Fruit fly (Drosophila melanogaster) whole organism, embryonic: ENCODE results near the gene Shawn.

Experiments
- Asciz ChIP-seq: fragments of 200-800 bp; sonication (Bioruptor generic); optimal IDR thresholded peaks from 2 replicates; lab custom pipeline; 2017; ENCODE audit warnings: missing biosample characterization, mild to moderate bottlenecking, missing genetic modification characterization, missing genetic modification reagents
- CG11093 ChIP-seq: fragments of 200-800 bp; sonication (Bioruptor generic); IDR thresholded peaks from 3 replicates; pipeline ENCODE4 v1.3.6; 2022; ENCODE audit warnings: missing biosample characterization, missing genetic modification characterization
- CG11398 ChIP-seq: fragments of 200-800 bp; sonication (Bioruptor generic); optimal IDR thresholded peaks from 2 replicates; lab custom pipeline; 2016; ENCODE audit warnings: missing biosample characterization, missing genetic modification characterization
- CG11560 ChIP-seq: fragments of 200-800 bp; sonication (Bioruptor generic); IDR thresholded peaks from 3 replicates; pipeline ENCODE4 v1.3.6; 2022; ENCODE audit warnings: missing biosample characterization, missing genetic modification characterization
- CG12071 ChIP-seq: fragments of 200-800 bp; sonication (Bioruptor generic); optimal IDR thresholded peaks from 3 replicates; lab custom pipeline; 2018; ENCODE audit warnings: missing biosample characterization, mild to moderate bottlenecking, missing genetic modification characterization
- CG12236 ChIP-seq: fragments of 200-800 bp; sonication (Bioruptor generic); optimal IDR thresholded peaks from 2 replicates; lab custom pipeline; 2016; ENCODE audit warnings: missing biosample characterization, missing genetic modification characterization
- CG12391 ChIP-seq: fragments of 200-800 bp; sonication (Bioruptor generic); optimal IDR thresholded peaks from 3 replicates; lab custom pipeline; 2018; ENCODE audit warnings: missing biosample characterization, mild to moderate bottlenecking, missing genetic modification characterization, moderate library complexity
- CG12769 ChIP-seq: fragments of 200-800 bp; sonication (Bioruptor generic); optimal IDR thresholded peaks from 2 replicates; lab custom pipeline; 2019; ENCODE audit warnings: missing biosample characterization, mild to moderate bottlenecking, missing genetic modification characterization, moderate library complexity
- CG15011 ChIP-seq: fragments of 200-800 bp; sonication (Bioruptor generic); optimal IDR thresholded peaks from 3 replicates; lab custom pipeline; 2018; ENCODE audit warnings: missing biosample characterization, mild to moderate bottlenecking, missing genetic modification characterization
- CG16779 ChIP-seq: fragments of 200-800 bp; sonication (Bioruptor generic); IDR thresholded peaks from 2 replicates; pipeline ENCODE4 v1.3.6; 2022; ENCODE audit warnings: missing biosample characterization, missing genetic modification characterization
- CG17361 ChIP-seq: fragments of 200-800 bp; sonication (Bioruptor generic); IDR thresholded peaks from 3 replicates; pipeline ENCODE4 v1.3.6; 2022; ENCODE audit warnings: missing biosample characterization, missing genetic modification characterization
- CG1792 ChIP-seq: fragments of 200-800 bp; sonication (Bioruptor generic); optimal IDR thresholded peaks from 2 replicates; lab custom pipeline; 2016; ENCODE audit warnings: missing biosample characterization, missing genetic modification characterization
- CG18262 ChIP-seq: fragments of 200-800 bp; optimal IDR thresholded peaks from 3 replicates; lab custom pipeline; 2019; ENCODE audit warnings: missing biosample characterization, mild to moderate bottlenecking, missing genetic modification characterization, moderate library complexity
- CG1832 ChIP-seq: fragments of 200-800 bp; sonication (Bioruptor generic); optimal IDR thresholded peaks from 2 replicates; lab custom pipeline; 2017; ENCODE audit warnings: missing biosample characterization, mild to moderate bottlenecking, missing genetic modification characterization, inconsistent platforms
- CG2116 ChIP-seq: fragments of 200-800 bp; sonication (Bioruptor generic); optimal IDR thresholded peaks from 3 replicates; lab custom pipeline; 2018; ENCODE audit warnings: missing biosample characterization, mild to moderate bottlenecking, missing genetic modification characterization
- CG2199 ChIP-seq: fragments of 200-800 bp; sonication (Bioruptor generic); IDR thresholded peaks from 3 replicates; pipeline ENCODE4 v1.3.6; 2022; ENCODE audit warnings: missing biosample characterization, missing genetic modification characterization
- CG30431 ChIP-seq: fragments of 200-800 bp; sonication (Bioruptor generic); optimal IDR thresholded peaks from 2 replicates; lab custom pipeline; 2017; ENCODE audit warnings: missing biosample characterization, missing genetic modification characterization
- CG4730 ChIP-seq: fragments of 200-800 bp; sonication (Bioruptor generic); IDR thresholded peaks from 2 replicates; pipeline ENCODE4 v1.3.6; 2022; ENCODE audit warnings: missing biosample characterization, missing genetic modification characterization
- CG6175 ChIP-seq: fragments of 200-800 bp; sonication (Bioruptor generic); IDR thresholded peaks from 3 replicates; pipeline ENCODE4 v1.3.6; 2022; ENCODE audit warnings: missing biosample characterization, missing genetic modification characterization
- CG7357 ChIP-seq: fragments of 200-800 bp; sonication (Bioruptor generic); IDR thresholded peaks from 3 replicates; pipeline ENCODE4 v1.3.6; 2022; ENCODE audit warnings: missing biosample characterization, missing genetic modification characterization
- CG8388 ChIP-seq: fragments of 200-800 bp; sonication (Bioruptor generic); optimal IDR thresholded peaks from 2 replicates; lab custom pipeline; 2019; ENCODE audit warnings: missing biosample characterization, mild to moderate bottlenecking, missing genetic modification characterization, moderate library complexity
- CG8478 ChIP-seq: fragments of >200 bp; optimal IDR thresholded peaks from 2 replicates; lab custom pipeline; 2018
- CG8765 ChIP-seq: fragments of 200-800 bp; sonication (Bioruptor generic); IDR thresholded peaks from 2 replicates; pipeline ENCODE4 v1.3.6; 2022; ENCODE audit warnings: missing biosample characterization, missing genetic modification characterization
- CkIIα-i1 ChIP-seq: fragments of 200-800 bp; sonication (Bioruptor generic); IDR thresholded peaks from 2 replicates; pipeline ENCODE4 v1.3.6; 2022; ENCODE audit warnings: missing biosample characterization, missing genetic modification characterization
- Eip74EF ChIP-seq, 2 experiments: fragments of 200-800 bp in 1 of 2; fragments of >200 bp in 1 of 2; sonication (Bioruptor generic) in 1 of 2; optimal IDR thresholded peaks; 2 replicates each; lab custom pipeline; 2017 to 2019; ENCODE audit warnings: missing biosample characterization in 2 of 2, missing genetic modification characterization in 2 of 2, mild to moderate bottlenecking in 1 of 2, moderate library complexity in 1 of 2
- Hey ChIP-seq: fragments of 200-800 bp; sonication (Bioruptor generic); optimal IDR thresholded peaks from 3 replicates; lab custom pipeline; 2018; ENCODE audit warnings: missing biosample characterization, mild to moderate bottlenecking, missing genetic modification characterization
- Hr51 ChIP-seq, 2 experiments: fragments of 200-800 bp; sonication (Bioruptor generic); optimal IDR thresholded peaks; 2 replicates in 1 of 2; 3 replicates in 1 of 2; lab custom pipeline; 2016 to 2018; ENCODE audit warnings: missing biosample characterization in 2 of 2, missing genetic modification characterization in 2 of 2, mild to moderate bottlenecking in 1 of 2, moderate library complexity in 1 of 2
- NK7.1 ChIP-seq: fragments of 200-800 bp; sonication (Bioruptor generic); optimal IDR thresholded peaks from 3 replicates; lab custom pipeline; 2016; ENCODE audit warnings: missing biosample characterization, missing genetic modification characterization
- Nf-YB ChIP-seq: fragments of 200-800 bp; sonication (Bioruptor generic); optimal IDR thresholded peaks from 3 replicates; lab custom pipeline; 2019; ENCODE audit warnings: missing biosample characterization, mild to moderate bottlenecking, missing genetic modification characterization, moderate library complexity
- Rx ChIP-seq: fragments of 200-800 bp; sonication (Bioruptor generic); IDR thresholded peaks from 2 replicates; pipeline ENCODE4 v1.3.6; 2022; ENCODE audit warnings: missing biosample characterization, missing genetic modification characterization
- Scr ChIP-seq: fragments of 200-800 bp; sonication (Bioruptor generic); IDR thresholded peaks from 2 replicates; pipeline ENCODE4 v1.3.6; 2022; ENCODE audit warnings: missing biosample characterization, missing genetic modification characterization; ENCODE audit not compliant: partially characterized antibody
- Stat92E ChIP-seq, 3 experiments: fragments of >200 bp in 2 of 3; fragments of 200-800 bp in 1 of 3; sonication (Bioruptor generic) in 1 of 3; optimal IDR thresholded peaks; 2 replicates each; lab custom pipeline; 2017 to 2019; ENCODE audit warnings: missing biosample characterization in 3 of 3, missing genetic modification characterization in 3 of 3, mild to moderate bottlenecking in 1 of 3, moderate library complexity in 1 of 3
- YL-1 ChIP-seq: fragments of 200-800 bp; sonication (Bioruptor generic); optimal IDR thresholded peaks from 3 replicates; lab custom pipeline; 2017; ENCODE audit warnings: missing biosample characterization, mild to moderate bottlenecking, missing genetic modification characterization
- abd-A ChIP-seq: fragments of 200-800 bp; sonication (Bioruptor generic); optimal IDR thresholded peaks from 3 replicates; lab custom pipeline; 2019; ENCODE audit warnings: missing biosample characterization, mild to moderate bottlenecking, missing genetic modification characterization, moderate library complexity
- az2 ChIP-seq: fragments of 200-800 bp; sonication (Bioruptor generic); optimal IDR thresholded peaks from 3 replicates; lab custom pipeline; 2016; ENCODE audit warnings: missing biosample characterization, missing genetic modification characterization
- cg ChIP-seq: fragments of 200-800 bp; sonication (Bioruptor generic); optimal IDR thresholded peaks from 3 replicates; lab custom pipeline; 2019; ENCODE audit warnings: missing biosample characterization, mild to moderate bottlenecking, missing genetic modification characterization, moderate library complexity
- dpn ChIP-seq, 2 experiments: fragments of 200-800 bp; sonication (Bioruptor generic); optimal IDR thresholded peaks; 3 replicates each; lab custom pipeline; 2016; ENCODE audit warnings: missing biosample characterization in 2 of 2, missing genetic modification characterization in 2 of 2
- eve ChIP-seq, 2 experiments: fragments of >200 bp; optimal IDR thresholded peaks; 2 replicates each; lab custom pipeline; 2017; ENCODE audit warnings: missing biosample characterization in 2 of 2, missing genetic modification characterization in 2 of 2
- hb ChIP-seq: fragments of 200-800 bp; sonication (Bioruptor generic); IDR thresholded peaks from 3 replicates; pipeline ENCODE4 v1.3.6; 2022; ENCODE audit warnings: missing biosample characterization, missing genetic modification characterization; ENCODE audit not compliant: partially characterized antibody
- phol ChIP-seq: fragments of 200-800 bp; sonication (Bioruptor generic); optimal IDR thresholded peaks from 3 replicates; lab custom pipeline; 2018; ENCODE audit warnings: missing biosample characterization, mild to moderate bottlenecking, missing genetic modification characterization, moderate library complexity
- pum ChIP-seq: fragments of 200-800 bp; sonication (Bioruptor generic); optimal IDR thresholded peaks from 2 replicates; lab custom pipeline; 2016; ENCODE audit warnings: missing biosample characterization, missing genetic modification characterization
- sim ChIP-seq: fragments of 200-800 bp; sonication (Bioruptor generic); IDR thresholded peaks from 2 replicates; pipeline ENCODE4 v1.3.6; 2022; ENCODE audit warnings: missing biosample characterization, missing genetic modification characterization
- sna ChIP-seq: fragments of 200-800 bp; sonication (Bioruptor generic); IDR thresholded peaks from 2 replicates; pipeline ENCODE4 v1.3.6; 2022; ENCODE audit warnings: missing biosample characterization, missing genetic modification characterization; ENCODE audit not compliant: partially characterized antibody
- trem ChIP-seq: fragments of 200-800 bp; optimal IDR thresholded peaks from 3 replicates; lab custom pipeline; 2019; ENCODE audit warnings: missing biosample characterization, mild to moderate bottlenecking, missing genetic modification characterization, moderate library complexity
- vfl ChIP-seq: fragments of 200-800 bp; sonication (Bioruptor generic); optimal IDR thresholded peaks from 2 replicates; lab custom pipeline; 2016; ENCODE audit warnings: missing biosample characterization, missing genetic modification characterization
- vvl ChIP-seq: fragments of 200-800 bp; sonication (Bioruptor generic); IDR thresholded peaks from 2 replicates; pipeline ENCODE4 v1.3.6; 2022; ENCODE audit warnings: missing biosample characterization, missing genetic modification characterization
- wdn ChIP-seq: fragments of 200-800 bp; sonication (Bioruptor generic); IDR thresholded peaks from 2 replicates; pipeline ENCODE4 v1.3.6; 2022; ENCODE audit warnings: missing biosample characterization, missing genetic modification characterization

Shawn gene

dm6 chrX:19577940-19578632 lies 33.2 kb upstream of the Shawn start (continued):
- TF ChIP-seq Rx (GFP tag; lab: Robert Waterston, UW) (no peak), CG17361 (GFP tag; lab: Robert Waterston, UW) (no peak), CG12071 (no peak), abd-A (no peak), CG8388 (GFP tag; lab: Kevin White, UChicago) (no peak), CkIIα-i1 (GFP tag; lab: Robert Waterston, UW) (no peak), dpn (GFP tag; optimal IDR thresholded peaks at IDR 0.05; lab: Kevin White, UChicago) (no peak)

DNA sequence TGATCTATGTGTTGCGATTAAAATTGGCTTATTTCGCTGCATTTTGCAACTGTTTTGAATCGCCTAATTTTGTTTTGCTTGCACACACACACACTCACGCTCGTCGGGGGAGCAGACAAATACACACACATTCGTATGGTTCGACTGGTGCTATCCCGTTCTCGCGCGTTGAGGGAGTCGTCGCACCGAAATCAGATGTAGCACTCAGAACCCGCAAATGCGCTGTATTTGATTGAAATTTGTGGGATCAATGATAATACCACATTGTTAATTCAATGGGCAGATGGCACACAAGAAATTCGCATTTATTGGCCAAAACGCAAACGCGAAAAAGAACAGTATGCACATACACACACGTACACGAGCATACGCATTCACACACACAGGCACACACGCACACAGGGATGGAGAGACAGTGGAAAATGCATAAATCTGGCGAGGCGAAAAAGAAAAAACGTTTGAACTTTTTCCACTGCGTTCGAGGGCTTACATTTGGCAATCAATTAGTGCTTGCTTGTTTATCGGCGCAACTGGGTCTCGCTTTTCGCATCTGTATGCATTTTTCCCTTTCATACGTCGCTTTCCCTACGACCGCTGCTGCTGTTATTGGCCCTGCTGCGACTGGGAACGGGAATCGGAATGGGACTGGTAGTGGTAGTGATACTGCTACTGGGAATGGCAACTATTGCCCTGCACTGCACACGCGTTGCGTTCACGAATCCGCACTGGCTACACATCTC lies 32.2 kb upstream of the Shawn start:
- no peak for TF ChIP-seq Asciz (GFP tag; lab: Kevin White, UChicago)
- peak; percentile 67 for TF ChIP-seq CG1832 (GFP tag; lab: Kevin White, UChicago)
- TF ChIP-seq Scr (GFP tag; lab: Robert Waterston, UW): no peak
- TF ChIP-seq trem (tag; lab: Kevin White, UChicago): no peak
- no peak for TF ChIP-seq az2 (GFP tag; lab: Kevin White, UChicago)
- TF ChIP-seq Hr51 (GFP tag; optimal IDR thresholded peaks at IDR 0.05; lab: Kevin White, UChicago): no peak
- TF ChIP-seq CG4730 (GFP tag; lab: Robert Waterston, UW): no peak
- TF ChIP-seq vvl (GFP tag; lab: Robert Waterston, UW): no peak
- no peak for TF ChIP-seq CG15011 (GFP tag; lab: Kevin White, UChicago)
- no peak for TF ChIP-seq CG12391 (tag; lab: Kevin White, UChicago)
- no peak for TF ChIP-seq CG16779
- TF ChIP-seq CG6175 (GFP tag; lab: Robert Waterston, UW): no peak
- no peak for TF ChIP-seq CG2199 (GFP tag; lab: Robert Waterston, UW)
- no peak for TF ChIP-seq Hey (tag; lab: Kevin White, UChicago)
- TF ChIP-seq sim (GFP tag; lab: Robert Waterston, UW): no peak
- no peak for TF ChIP-seq NK7.1 (GFP tag; lab: Kevin White, UChicago)
- TF ChIP-seq wdn: no peak
- no peak for TF ChIP-seq YL-1 (GFP tag; lab: Kevin White, UChicago)
- TF ChIP-seq CG11093 (GFP tag; lab: Robert Waterston, UW): no peak
- no peak for TF ChIP-seq CG11398
- TF ChIP-seq eve (GFP tag; optimal IDR thresholded peaks at IDR 0.05; lab: Kevin White, UChicago): no peak
- peak; percentile 99 for TF ChIP-seq CG8478 (lab: Kevin White, UChicago)
- TF ChIP-seq phol (tag; lab: Kevin White, UChicago): no peak
- no peak for TF ChIP-seq Nf-YB (GFP tag; lab: Kevin White, UChicago)
- no peak for TF ChIP-seq hb (GFP tag; lab: Robert Waterston, UW)
- TF ChIP-seq Stat92E (GFP tag; optimal IDR thresholded peaks at IDR 0.05; lab: Kevin White, UChicago): peak in 1 of 3 experiments; percentile 80
- no peak for TF ChIP-seq CG2116 (GFP tag; lab: Kevin White, UChicago)
- TF ChIP-seq CG11560: no peak
- TF ChIP-seq CG1792: no peak
- TF ChIP-seq CG18262: no peak
- TF ChIP-seq sna (GFP tag; lab: Robert Waterston, UW): no peak
- peak; percentile 78 for TF ChIP-seq CG12769 (tag; lab: Kevin White, UChicago)
- peak; percentile 70 for TF ChIP-seq CG7357 (GFP tag; lab: Robert Waterston, UW)
- TF ChIP-seq CG30431 (GFP tag; lab: Kevin White, UChicago): no peak
- peak; percentile 95 for TF ChIP-seq cg (GFP tag; lab: Kevin White, UChicago)
- no peak for TF ChIP-seq vfl (GFP tag; lab: Kevin White, UChicago)
- peak in 1 of 2 experiments; percentile 2 for TF ChIP-seq Eip74EF (GFP tag; optimal IDR thresholded peaks at IDR 0.05; lab: Kevin White, UChicago)
- no peak for TF ChIP-seq CG12236
- no peak for TF ChIP-seq CG8765 (GFP tag; lab: Robert Waterston, UW)
- TF ChIP-seq pum (GFP tag; lab: Kevin White, UChicago): no peak
